Worm (Caenorhabditis elegans) whole organism, L1 larva: Measurements from ENCODE around the gene otpl-1.
A peak's percentile ranks its signal among the peaks of the same experiment; 100 is the strongest.
"Not testable (repeated sequence)": the region's sequence is repeated elsewhere in the genome, so short reads cannot be mapped to it uniquely, and the experiment has no call there.

Experiments used
- F16B12.6 ChIP-seq: fragments of 150-350 bp; optimal IDR thresholded peaks from 2 replicates; lab custom pipeline; 2014; ENCODE audit warnings: missing biosample characterization, missing genetic modification characterization
- Y116A8C.19 ChIP-seq: sonication (generic microtip); optimal IDR thresholded peaks from 2 replicates; lab custom pipeline; 2016; ENCODE audit warnings: missing compliant biosample characterization, missing genetic modification characterization, borderline replicate concordance
- alr-1 ChIP-seq: fragments of 200-800 bp; sonication (Bioruptor generic); optimal IDR thresholded peaks from 2 replicates; lab custom pipeline; 2018; ENCODE audit warnings: borderline replicate concordance, mild to moderate bottlenecking, missing genetic modification characterization, missing compliant biosample characterization
- ama-1 ChIP-seq: fragments of 150-350 bp; optimal IDR thresholded peaks from 2 replicates; lab custom pipeline; 2014
- ceh-63 ChIP-seq: fragments of 200-800 bp; sonication (Bioruptor generic); optimal IDR thresholded peaks from 2 replicates; lab custom pipeline; 2018; ENCODE audit warnings: mild to moderate bottlenecking, missing genetic modification characterization, missing compliant biosample characterization
- ceh-8 ChIP-seq: fragments of 200-800 bp; sonication (Bioruptor generic); optimal IDR thresholded peaks from 2 replicates; lab custom pipeline; 2018; ENCODE audit warnings: mild to moderate bottlenecking, missing genetic modification characterization, moderate library complexity, missing compliant biosample characterization
- ceh-90 ChIP-seq: sonication (generic microtip); optimal IDR thresholded peaks from 2 replicates; lab custom pipeline; 2016; ENCODE audit warnings: missing genetic modification characterization, missing compliant biosample characterization
- ces-1 ChIP-seq: fragments of 150-350 bp; optimal IDR thresholded peaks from 2 replicates; lab custom pipeline; 2014; ENCODE audit warnings: missing biosample characterization, missing genetic modification reagents, missing genetic modification characterization
- dpl-1 ChIP-seq, 3 experiments: fragments of 150-350 bp in 2 of 3; sonication (generic microtip) in 1 of 3; optimal IDR thresholded peaks; 2 replicates each; lab custom pipeline; 2014 to 2017; ENCODE audit warnings: missing biosample characterization in 3 of 3, missing genetic modification characterization in 3 of 3, missing genetic modification reagents in 3 of 3
- dsc-1 ChIP-seq: sonication (generic microtip); optimal IDR thresholded peaks from 2 replicates; lab custom pipeline; 2016; ENCODE audit warnings: mild to moderate bottlenecking, missing genetic modification characterization, missing compliant biosample characterization
- efl-1 ChIP-seq, 4 experiments: fragments of 150-350 bp; optimal IDR thresholded peaks in 3 of 4; peaks in 1 of 4; 1 replicate in 1 of 4; 2 replicates in 3 of 4; lab custom pipeline; 2014; ENCODE audit warnings: missing biosample characterization in 2 of 4, missing genetic modification characterization in 2 of 4, missing genetic modification reagents in 2 of 4
- egl-13 ChIP-seq: sonication (generic microtip); optimal IDR thresholded peaks from 2 replicates; lab custom pipeline; 2016; ENCODE audit warnings: missing genotype, missing genetic modification reagents, missing genetic modification characterization, missing compliant biosample characterization
- egl-27 ChIP-seq, 2 experiments: fragments of 150-350 bp in 1 of 2; sonication (generic microtip); optimal IDR thresholded peaks; 3 replicates each; lab custom pipeline; 2017 to 2018; ENCODE audit warnings: missing biosample characterization in 2 of 2, missing genetic modification characterization in 2 of 2, missing genetic modification reagents in 2 of 2
- elt-2 ChIP-seq: sonication (generic microtip); optimal IDR thresholded peaks from 2 replicates; lab custom pipeline; 2016; ENCODE audit warnings: missing genetic modification characterization, mild to moderate bottlenecking, inconsistent platforms, missing compliant biosample characterization, missing genetic modification reagents
- fkh-10 ChIP-seq: sonication (generic microtip); optimal IDR thresholded peaks from 2 replicates; lab custom pipeline; 2017; ENCODE audit warnings: missing biosample characterization, missing genetic modification reagents, missing genetic modification characterization
- fkh-8 ChIP-seq: sonication (generic microtip); optimal IDR thresholded peaks from 2 replicates; lab custom pipeline; 2016; ENCODE audit warnings: mild to moderate bottlenecking, missing genetic modification characterization, missing compliant biosample characterization
- grh-1 ChIP-seq: fragments of 200-800 bp; sonication (Bioruptor generic); IDR thresholded peaks from 2 replicates; pipeline ENCODE4 v1.3.6; 2022; ENCODE audit warnings: missing genetic modification reagents, missing genetic modification characterization, missing compliant biosample characterization
- irx-1 ChIP-seq: sonication (generic microtip); optimal IDR thresholded peaks from 2 replicates; lab custom pipeline; 2016; ENCODE audit warnings: missing genetic modification characterization, missing compliant biosample characterization
- lin-14 ChIP-seq: fragments of 200-800 bp; sonication (Bioruptor generic); optimal IDR thresholded peaks from 2 replicates; lab custom pipeline; 2018; ENCODE audit warnings: mild to moderate bottlenecking, missing genetic modification characterization, moderate library complexity, missing compliant biosample characterization
- lin-35 ChIP-seq, 2 experiments: fragments of 150-350 bp; optimal IDR thresholded peaks; 2 replicates each; lab custom pipeline; 2014; ENCODE audit warnings: missing biosample characterization in 2 of 2, missing genetic modification characterization in 2 of 2, missing genetic modification reagents in 2 of 2
- lir-3 ChIP-seq: sonication (generic microtip); optimal IDR thresholded peaks from 2 replicates; lab custom pipeline; 2016; ENCODE audit warnings: mild to moderate bottlenecking, missing genetic modification characterization, moderate library complexity, missing compliant biosample characterization; ENCODE audit not compliant: poor library complexity
- lsy-2 ChIP-seq, 2 experiments: fragments of 150-350 bp; optimal IDR thresholded peaks; 2 replicates each; lab custom pipeline; 2014; ENCODE audit warnings: missing biosample characterization in 2 of 2, missing genetic modification characterization in 2 of 2
- mab-9 ChIP-seq: fragments of 200-800 bp; sonication (Bioruptor generic); IDR thresholded peaks from 2 replicates; pipeline ENCODE4 v1.3.6; 2022; ENCODE audit warnings: missing genetic modification reagents, missing genetic modification characterization, missing compliant biosample characterization
- mdl-1 ChIP-seq, 2 experiments: fragments of 150-350 bp; optimal IDR thresholded peaks; 2 replicates each; lab custom pipeline; 2014 to 2017; ENCODE audit warnings: missing biosample characterization in 2 of 2, missing genetic modification characterization in 2 of 2, inconsistent platforms in 1 of 2
- nhr-71 ChIP-seq: sonication (generic microtip); optimal IDR thresholded peaks from 2 replicates; lab custom pipeline; 2016; ENCODE audit warnings: mild to moderate bottlenecking, missing genetic modification characterization, moderate library complexity, missing compliant biosample characterization
- nhr-77 ChIP-seq: fragments of 150-350 bp; optimal IDR thresholded peaks from 2 replicates; lab custom pipeline; 2014; ENCODE audit warnings: missing biosample characterization, missing genetic modification characterization
- nhr-85 ChIP-seq: sonication (generic microtip); peaks from one replicate; lab custom pipeline; 2016; ENCODE audit warnings: missing genetic modification characterization, inconsistent platforms, missing compliant biosample characterization
- nhr-90 ChIP-seq: sonication (generic microtip); optimal IDR thresholded peaks from 2 replicates; lab custom pipeline; 2016; ENCODE audit warnings: mild to moderate bottlenecking, missing genetic modification characterization, missing compliant biosample characterization; ENCODE audit not compliant: poor library complexity
- pqm-1 ChIP-seq: sonication (generic microtip); optimal IDR thresholded peaks from 3 replicates; lab custom pipeline; 2017; ENCODE audit warnings: missing biosample characterization, missing genetic modification characterization
- skn-1 ChIP-seq: fragments of 150-350 bp; optimal IDR thresholded peaks from 2 replicates; lab custom pipeline; 2014; ENCODE audit warnings: missing biosample characterization, missing genetic modification characterization
- snu-23 ChIP-seq: sonication (generic microtip); optimal IDR thresholded peaks from 2 replicates; lab custom pipeline; 2016; ENCODE audit warnings: missing genetic modification characterization, missing compliant biosample characterization
- sox-4 ChIP-seq: sonication (generic microtip); optimal IDR thresholded peaks from 2 replicates; lab custom pipeline; 2016; ENCODE audit warnings: missing genetic modification characterization, missing compliant biosample characterization
- tlp-1 ChIP-seq: fragments of 150-350 bp; optimal IDR thresholded peaks from 2 replicates; lab custom pipeline; 2014; ENCODE audit warnings: missing biosample characterization, missing genetic modification characterization
- unc-98 ChIP-seq: fragments of 200-800 bp; sonication (Bioruptor generic); IDR thresholded peaks from 2 replicates; pipeline ENCODE4 v1.3.6; 2022; ENCODE audit warnings: missing genetic modification characterization, missing compliant biosample characterization

The otpl-1 gene

ce11 chrIV:3578155-3578554, 9.4 kb downstream of the otpl-1 start, which contains the start of gene Y37E11B.2:
TSS of gene Y37E11B.2 (plus strand) at chrIV:3578455.
- TF ChIP-seq nhr-77 (no peak), pqm-1 (tag; lab: Kevin White, UChicago) (no peak), F16B12.6 (tag; lab: Kevin White, UChicago) (no peak), grh-1 (GFP tag; lab: Robert Waterston, UW) (no peak), ceh-8 (GFP tag; lab: Kevin White, UChicago) (no peak), egl-13 (tag; lab: Kevin White, UChicago) (no peak), egl-27 (tag; optimal IDR thresholded peaks at IDR 0.05; lab: Kevin White, UChicago) (no peak), skn-1 (tag; lab: Kevin White, UChicago) (no peak), elt-2 (no peak), mdl-1 (tag; optimal IDR thresholded peaks at IDR 0.05; lab: Kevin White, UChicago) (no peak), mab-9 (GFP tag; lab: Robert Waterston, UW) (no peak)
- TF ChIP-seq, all 84 proteins: peak for 0

- no peak for TF ChIP-seq elt-2
- TF ChIP-seq unc-98 (GFP tag; lab: Robert Waterston, UW) = no peak
- peak; percentile 63 for TF ChIP-seq nhr-85 (tag; lab: Kevin White, UChicago)
- TF ChIP-seq, all 84 proteins: peak for 1
These were observed 9.9 kb downstream of the otpl-1 start for ce11 chrIV:3578667-3579066.

ce11 chrIV:3579477-3579975, 10.7 kb downstream of the otpl-1 start, which contains the start of gene Y37E11B.1:
TSS of gene Y37E11B.1 (plus strand) at chrIV:3579621.
- TF ChIP-seq Y116A8C.19 (tag; lab: Kevin White, UChicago) (no peak), dpl-1 (GFP tag; optimal IDR thresholded peaks at IDR 0.05; lab: Kevin White, UChicago) (peak in 1 of 3 experiments; percentile 30), efl-1 (optimal IDR thresholded peaks at IDR 0.05; lab: Kevin White, UChicago) (peak in 1 of 2 experiments; percentile 53), efl-1 (GFP tag; optimal IDR thresholded peaks at IDR 0.05 in 1 of 2; lab: Kevin White, UChicago) (peak; percentile 38 to 91), snu-23 (GFP tag; lab: Kevin White, UChicago) (no peak), dsc-1 (tag; lab: Kevin White, UChicago) (no peak), fkh-10 (no peak), tlp-1 (tag; lab: Kevin White, UChicago) (no peak), lsy-2 (tag; optimal IDR thresholded peaks at IDR 0.05; lab: Kevin White, UChicago) (peak in 1 of 2 experiments; percentile 44), nhr-71 (tag; lab: Kevin White, UChicago) (peak; percentile 19), skn-1 (tag; lab: Kevin White, UChicago) (peak; percentile 4), egl-13 (tag; lab: Kevin White, UChicago) (no peak), alr-1 (no peak), nhr-90 (tag; lab: Kevin White, UChicago) (no peak), fkh-8 (tag; lab: Kevin White, UChicago) (peak; percentile 25), mab-9 (GFP tag; lab: Robert Waterston, UW) (no peak), lin-35 (GFP tag; optimal IDR thresholded peaks at IDR 0.05; lab: Kevin White, UChicago) (peak in 1 of 2 experiments; percentile 16)

- TF ChIP-seq irx-1 (tag; lab: Kevin White, UChicago); sox-4; ceh-8 (GFP tag; lab: Kevin White, UChicago): not testable (repeated sequence)
These were observed 14.0 kb downstream of the otpl-1 start, which contains the start of gene blos-7 for ce11 chrIV:3582806-3583205. TSS of gene blos-7 (minus strand) at chrIV:3582906.

ce11 chrIV:3590821-3591220, 22.0 kb downstream of the otpl-1 start:
- TF ChIP-seq ceh-63 (GFP tag; lab: Kevin White, UChicago) (no peak), ama-1 (lab: Kevin White, UChicago) (no peak)
- TF ChIP-seq, all 84 proteins: peak for 0

- TF ChIP-seq egl-13 (tag; lab: Kevin White, UChicago) (no peak), pqm-1 (tag; lab: Kevin White, UChicago) (no peak), elt-2 (no peak), ces-1 (GFP tag; lab: Kevin White, UChicago) (no peak), ceh-90 (tag; lab: Kevin White, UChicago) (no peak), lir-3 (tag; lab: Kevin White, UChicago) (no peak), snu-23 (GFP tag; lab: Kevin White, UChicago) (no peak), lin-14 (GFP tag; lab: Kevin White, UChicago) (no peak)
These were observed 24.7 kb downstream of the otpl-1 start, which contains the start of gene taf-2 for ce11 chrIV:3593513-3593912. TSS of gene taf-2 (minus strand) at chrIV:3593613.
